Fruit fly (Drosophila melanogaster): ENCODE results near the gene CG34178.
A peak's percentile ranks its signal among the peaks of the same experiment; 100 is the strongest.

Gene CG34178

DNA sequence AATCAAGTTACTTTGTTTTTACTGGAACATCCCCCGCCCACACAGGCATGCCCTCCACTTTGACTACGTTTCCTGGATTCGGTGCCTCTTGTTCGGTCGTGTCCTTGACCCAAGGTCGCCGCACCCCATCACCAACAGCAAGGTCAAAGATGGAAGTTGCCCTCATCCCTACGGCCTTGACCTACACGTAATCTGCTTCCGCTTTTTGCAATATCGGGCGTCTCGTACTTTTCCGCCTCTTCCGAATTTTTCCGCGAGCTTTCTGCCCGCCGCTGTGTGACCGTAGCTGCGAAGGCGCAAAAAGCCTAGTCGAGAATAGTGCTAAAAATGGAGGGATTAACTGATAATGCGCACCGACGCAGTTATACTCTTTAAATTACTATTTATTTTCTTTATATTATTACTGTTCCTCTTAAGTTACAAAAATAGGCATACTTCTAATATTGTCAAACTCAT is 22.9 kb downstream of the CG34178 start, which contains the start of gene Gs1l (continued):
- TF ChIP-seq Drgx (GFP tag; IDR thresholded peaks at IDR 0.05) (peak; percentile 54), Opbp (GFP tag; IDR thresholded peaks at IDR 0.05; ENCODE audit: partially characterized antibody) (0 out of 3 replicates have a peak, but pooled peaks have one; percentile 11), E2f2 (GFP tag; IDR thresholded peaks at IDR 0.05) (peak; percentile 77), fd64A (GFP tag; optimal IDR thresholded peaks at IDR 0.05) (no peak), hkb (optimal IDR thresholded peaks at IDR 0.05) (no peak), hkb (GFP tag; IDR thresholded peaks at IDR 0.05) (0 out of 2 replicates have a peak, but pooled peaks have one; percentile 17), BtbVII (GFP tag; optimal IDR thresholded peaks at IDR 0.05) (no peak), ATbp (GFP tag; optimal IDR thresholded peaks at IDR 0.05) (no peak), nmo (GFP tag; optimal IDR thresholded peaks at IDR 0.05) (no peak), HmgD (GFP tag; optimal IDR thresholded peaks at IDR 0.05) (no peak), ara (GFP tag; IDR thresholded peaks at IDR 0.05) (no peak), eve (GFP tag; optimal IDR thresholded peaks at IDR 0.05) (no peak), CG6683 (GFP tag; optimal IDR thresholded peaks at IDR 0.05) (no peak), ci (GFP tag; IDR thresholded peaks at IDR 0.05) (peak; percentile 47; the same call in 2 of the 3 replicates), CG14014 (GFP tag; IDR thresholded peaks at IDR 0.05) (peak; percentile 35; the same call in 1 of the 2 replicates), CG6654 (GFP tag; optimal IDR thresholded peaks at IDR 0.05) (no peak), CG34376 (GFP tag; optimal IDR thresholded peaks at IDR 0.05) (peak; percentile 36), ro (GFP tag; IDR thresholded peaks at IDR 0.05) (no peak), Neu2 (GFP tag; optimal IDR thresholded peaks at IDR 0.05; ENCODE audit: borderline replicate concordance) (no peak), CG6854 (GFP tag; optimal IDR thresholded peaks at IDR 0.05) (peak; percentile 18), sisA (GFP tag; IDR thresholded peaks at IDR 0.05) (no peak), HLH3B (GFP tag; IDR thresholded peaks at IDR 0.05) (no peak), CG7839 (tag; optimal IDR thresholded peaks at IDR 0.05) (peak; percentile 36), Oaz (GFP tag; IDR thresholded peaks at IDR 0.05) (no peak), Rfx (GFP tag; IDR thresholded peaks at IDR 0.05) (peak; percentile 71), Asciz (GFP tag; optimal IDR thresholded peaks at IDR 0.05) (no peak), Xrp1 (GFP tag; IDR thresholded peaks at IDR 0.05) (peak; percentile 33; the same call in 1 of the 2 replicates), Hr39 (optimal IDR thresholded peaks at IDR 0.05) (no peak), D (optimal IDR thresholded peaks at IDR 0.05) (no peak), D (GFP tag; optimal IDR thresholded peaks at IDR 0.05) (no peak), en (GFP tag; optimal IDR thresholded peaks at IDR 0.05) (no peak), Ets65A (GFP tag) (no peak), Hr51 (GFP tag; optimal IDR thresholded peaks at IDR 0.05) (peak in 1 of 2 experiments; percentile 21), CG5245 (GFP tag; optimal IDR thresholded peaks at IDR 0.05) (no peak), CG34422 (GFP tag; IDR thresholded peaks at IDR 0.05) (peak; percentile 36; the same call in 1 of the 3 replicates), MESR4 (GFP tag; optimal IDR thresholded peaks at IDR 0.05) (peak; percentile 35), p53 (GFP tag; optimal IDR thresholded peaks at IDR 0.05) (no peak), dpn (GFP tag; optimal IDR thresholded peaks at IDR 0.05) (no peak), NFAT (GFP tag; IDR thresholded peaks at IDR 0.05) (peak; percentile 94), kah (GFP tag; optimal IDR thresholded peaks at IDR 0.05) (no peak), slp2 (GFP tag; optimal IDR thresholded peaks at IDR 0.05) (no peak), CG31365 (tag; optimal IDR thresholded peaks at IDR 0.05) (no peak), Awh (GFP tag; IDR thresholded peaks at IDR 0.05) (no peak), Eip74EF (GFP tag; optimal IDR thresholded peaks at IDR 0.05) (peak in 1 of 2 experiments; percentile 68), psq (GFP tag; optimal IDR thresholded peaks at IDR 0.05) (no peak), pnt (GFP tag; optimal IDR thresholded peaks at IDR 0.05) (no peak), Atf-2 (GFP tag; optimal IDR thresholded peaks at IDR 0.05) (no peak), CG4360 (GFP tag; IDR thresholded peaks at IDR 0.05) (no peak), dati (GFP tag; IDR thresholded peaks at IDR 0.05) (no peak), zfh2 (GFP tag; optimal IDR thresholded peaks at IDR 0.05) (no peak), Nf-YC (tag; optimal IDR thresholded peaks at IDR 0.05) (peak; percentile 22), sna (GFP tag; IDR thresholded peaks at IDR 0.05; ENCODE audit: partially characterized antibody) (no peak)
